Fruit fly (Drosophila melanogaster): ENCODE data around the gene rk.

The rk gene

dm6 chr2L:14024051-14024745 is 23.1 kb upstream of the rk start (continued):
- TF ChIP-seq ey (GFP tag; optimal IDR thresholded peaks at IDR 0.05) = peak; percentile 89
- TF ChIP-seq br (GFP tag; optimal IDR thresholded peaks at IDR 0.05) = peak; percentile 92

DNA sequence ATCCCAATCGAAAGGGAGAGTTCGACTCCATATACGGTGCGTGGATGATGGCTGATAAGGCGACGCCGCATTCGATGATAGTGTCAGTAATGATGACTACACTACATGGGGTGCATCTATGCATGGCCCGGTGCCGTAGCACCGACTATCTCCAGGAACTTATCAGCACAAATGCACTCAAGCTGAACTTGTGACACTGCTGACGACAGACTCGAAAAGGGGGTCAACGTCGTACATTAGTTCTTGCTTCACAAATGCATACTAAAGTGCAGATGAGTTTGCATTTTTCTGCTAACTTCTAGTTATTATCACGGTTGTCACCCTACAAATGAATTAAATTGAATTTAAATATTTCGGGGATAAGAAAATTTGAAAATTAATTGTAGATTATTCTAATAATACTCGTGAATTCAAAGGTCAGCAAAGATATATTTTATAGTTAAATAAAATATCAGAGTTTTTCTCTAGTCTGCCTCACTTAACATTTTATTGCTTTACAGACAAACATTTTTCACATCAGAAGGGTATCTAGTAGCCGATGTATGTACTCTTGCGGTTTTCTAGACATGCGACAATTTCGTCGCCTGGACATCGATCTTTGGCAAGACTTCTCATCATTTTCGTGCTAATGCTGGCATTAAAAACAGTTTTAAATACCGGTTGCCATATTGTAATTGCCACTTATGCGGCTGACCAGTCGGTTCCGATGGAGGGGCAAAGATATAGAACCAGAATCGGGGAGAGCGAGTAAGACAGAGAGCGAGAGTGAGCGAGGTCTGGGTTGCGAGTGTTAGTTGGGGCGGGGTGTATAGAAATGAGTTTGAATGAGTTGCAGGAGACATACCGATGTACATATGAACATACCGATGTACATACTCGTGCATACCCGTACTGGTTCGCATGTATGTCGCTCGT is 22.3 kb upstream of the rk start:
- TF ChIP-seq brk (GFP tag; optimal IDR thresholded peaks at IDR 0.05) (no peak), Dif (GFP tag; optimal IDR thresholded peaks at IDR 0.05; ENCODE audit: partially characterized antibody) (peak; percentile 87), jim (GFP tag; optimal IDR thresholded peaks at IDR 0.05) (no peak), sage (GFP tag; optimal IDR thresholded peaks at IDR 0.05) (no peak), Vsx2 (GFP tag; optimal IDR thresholded peaks at IDR 0.05; ENCODE audit: partially characterized antibody) (peak; percentile 38), woc (GFP tag; optimal IDR thresholded peaks at IDR 0.05) (peak; percentile 49), dl (GFP tag; optimal IDR thresholded peaks at IDR 0.05; ENCODE audit: insufficient read depth in 1 of 2, partially characterized antibody in 2 of 2) (peak in 1 of 2 experiments; percentile 61)

- peak in 1 of 2 experiments; percentile 60 for TF ChIP-seq foxo (GFP tag; optimal IDR thresholded peaks at IDR 0.05)
- peak; percentile 67 for TF ChIP-seq psq (GFP tag; optimal IDR thresholded peaks at IDR 0.05)
- peak; percentile 41 for TF ChIP-seq fru (GFP tag; optimal IDR thresholded peaks at IDR 0.05)
- TF ChIP-seq brk (GFP tag; optimal IDR thresholded peaks at IDR 0.05) = peak; percentile 19
- TF ChIP-seq dl (GFP tag; optimal IDR thresholded peaks at IDR 0.05; ENCODE audit: insufficient read depth in 1 of 2, partially characterized antibody in 2 of 2) = no peak
- peak; percentile 5 for TF ChIP-seq dsf (GFP tag; optimal IDR thresholded peaks at IDR 0.05; ENCODE audit: borderline replicate concordance)
- TF ChIP-seq Abd-B (GFP tag; optimal IDR thresholded peaks at IDR 0.05) = no peak
- no peak for TF ChIP-seq Myc (optimal IDR thresholded peaks at IDR 0.05)
- no peak for TF ChIP-seq usp (GFP tag; optimal IDR thresholded peaks at IDR 0.05)
- no peak for TF ChIP-seq N (GFP tag; optimal IDR thresholded peaks at IDR 0.05)
- TF ChIP-seq GATAd (GFP tag; optimal IDR thresholded peaks at IDR 0.05) = peak; percentile 34
- TF ChIP-seq CrebA (GFP tag; optimal IDR thresholded peaks at IDR 0.05; ENCODE audit: borderline replicate concordance) = no peak
- TF ChIP-seq sage (GFP tag; optimal IDR thresholded peaks at IDR 0.05) = no peak
- peak; percentile 53 for TF ChIP-seq OdsH (GFP tag; optimal IDR thresholded peaks at IDR 0.05)
- no peak for TF ChIP-seq lola (GFP tag; optimal IDR thresholded peaks at IDR 0.05)
- peak; percentile 58 for TF ChIP-seq woc (GFP tag; optimal IDR thresholded peaks at IDR 0.05)
- no peak for TF ChIP-seq Rel (GFP tag; optimal IDR thresholded peaks at IDR 0.05)
- peak; percentile 13 for TF ChIP-seq Rel (tag; optimal IDR thresholded peaks at IDR 0.05)
- peak; percentile 61 for TF ChIP-seq Hr83 (GFP tag; optimal IDR thresholded peaks at IDR 0.05; ENCODE audit: poor library complexity, severe bottlenecking)
- TF ChIP-seq dmrt93B (GFP tag; optimal IDR thresholded peaks at IDR 0.05) = peak; percentile 20
- TF ChIP-seq h (GFP tag; optimal IDR thresholded peaks at IDR 0.05) = no peak
- TF ChIP-seq rgr (GFP tag; optimal IDR thresholded peaks at IDR 0.05) = peak; percentile 55
- no peak for TF ChIP-seq CG32264 (GFP tag; optimal IDR thresholded peaks at IDR 0.05)
- peak; percentile 73 for TF ChIP-seq HLH106 (tag; optimal IDR thresholded peaks at IDR 0.05)
- TF ChIP-seq br (GFP tag; optimal IDR thresholded peaks at IDR 0.05) = peak; percentile 26
- TF ChIP-seq Dfd (GFP tag; optimal IDR thresholded peaks at IDR 0.05) = peak; percentile 94
- TF ChIP-seq ey (GFP tag; optimal IDR thresholded peaks at IDR 0.05) = peak; percentile 43
- TF ChIP-seq Hr78 (GFP tag; optimal IDR thresholded peaks at IDR 0.05) = no peak
- no peak for TF ChIP-seq Jra (GFP tag; optimal IDR thresholded peaks at IDR 0.05)
- no peak for TF ChIP-seq Dif (GFP tag; optimal IDR thresholded peaks at IDR 0.05; ENCODE audit: partially characterized antibody)
- TF ChIP-seq Vsx2 (GFP tag; optimal IDR thresholded peaks at IDR 0.05; ENCODE audit: partially characterized antibody) = no peak
- TF ChIP-seq sv (GFP tag; optimal IDR thresholded peaks at IDR 0.05) = no peak
- no peak for TF ChIP-seq Mio (GFP tag; optimal IDR thresholded peaks at IDR 0.05)
- TF ChIP-seq Hnf4 (GFP tag; optimal IDR thresholded peaks at IDR 0.05) = peak; percentile 59
- TF ChIP-seq tai (GFP tag; optimal IDR thresholded peaks at IDR 0.05) = peak; percentile 52
- TF ChIP-seq CG9705 (GFP tag; optimal IDR thresholded peaks at IDR 0.05) = peak; percentile 9
- no peak for TF ChIP-seq jim (GFP tag; optimal IDR thresholded peaks at IDR 0.05)
- no peak for TF ChIP-seq pan (optimal IDR thresholded peaks at IDR 0.05)
- TF ChIP-seq Sp1 (GFP tag; optimal IDR thresholded peaks at IDR 0.05) = peak; percentile 82
These were observed 21.2 kb upstream of the rk start for dm6 chr2L:14022130-14022735.

All from whole organism, wandering third instar larva.